Worm (Caenorhabditis elegans): ENCODE measurements around the gene fip-7.

- no peak for TF ChIP-seq nhr-77 (tag; optimal IDR thresholded peaks at IDR 0.05)
- no peak for TF ChIP-seq C16A3.4 (tag; optimal IDR thresholded peaks at IDR 0.05)
- no peak for TF ChIP-seq nhr-76 (tag; optimal IDR thresholded peaks at IDR 0.05)
- no peak for TF ChIP-seq blmp-1 (tag; optimal IDR thresholded peaks at IDR 0.05)
- no peak for TF ChIP-seq grh-1 (GFP tag; IDR thresholded peaks at IDR 0.05)
These were observed 19.6 kb downstream of the fip-7 start for ce11 chrIV:16645492-16646191.
